Worm (Caenorhabditis elegans) whole organism, midembryonic: Measurements from ENCODE around the gene sid-2.

Experiments
- klf-2 ChIP-seq: fragments of 200-800 bp; sonication (Bioruptor generic); conservative IDR thresholded peaks from 2 replicates; pipeline ENCODE4 v1.3.6; 2022; ENCODE audit warnings: missing genetic modification reagents, missing genetic modification characterization, missing compliant biosample characterization
- med-1 ChIP-seq: sonication (generic microtip); optimal IDR thresholded peaks from 2 replicates; lab custom pipeline; 2017; ENCODE audit warnings: missing genetic modification characterization, mild to moderate bottlenecking, missing compliant biosample characterization, antibody characterized with exemption, missing genetic modification reagents; ENCODE audit not compliant: insufficient read depth
- ref-1 ChIP-seq: fragments of 200-800 bp; sonication (Bioruptor generic); conservative IDR thresholded peaks from 2 replicates; pipeline ENCODE4 v1.3.6; 2022; ENCODE audit warnings: missing genetic modification reagents, missing genetic modification characterization, missing compliant biosample characterization

DNA sequence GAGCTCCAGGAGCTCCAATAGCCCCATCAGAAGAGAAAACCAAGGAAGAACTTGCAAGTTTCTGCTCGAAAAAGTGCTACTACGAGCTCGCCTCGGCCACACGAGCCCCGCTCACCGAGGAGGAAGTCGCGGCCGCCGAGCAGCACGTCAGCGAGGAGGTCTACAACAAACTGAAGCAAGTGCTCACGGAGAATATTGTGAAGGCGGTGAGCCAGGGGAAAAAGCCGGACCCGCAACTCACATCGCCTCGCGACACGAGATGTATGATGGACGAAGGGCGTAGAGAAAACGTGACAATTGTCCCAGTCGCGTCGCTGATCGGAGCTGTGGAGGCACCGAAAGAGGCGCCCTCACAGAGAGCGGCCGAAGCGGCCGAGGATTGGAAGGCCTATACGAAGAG lies 26.5 kb upstream of the sid-2 start:
- TF ChIP-seq ref-1 (GFP tag; lab: Robert Waterston, UW) (no peak), klf-2 (no peak), med-1 (no peak)
